Fruit fly (Drosophila melanogaster) whole organism, wandering third instar larva: ENCODE measurements around the gene CG11811.
A peak's percentile ranks its signal among the peaks of the same experiment; 100 is the strongest.

Experiments
- Abd-B ChIP-seq: fragments of >200 bp; optimal IDR thresholded peaks from 2 replicates; lab custom pipeline; 2017; ENCODE audit warnings: missing biosample characterization, missing genetic modification characterization
- CrebA ChIP-seq: fragments of 200-800 bp; sonication (Bioruptor generic); optimal IDR thresholded peaks from 2 replicates; lab custom pipeline; 2016; ENCODE audit warnings: missing biosample characterization, mild to moderate bottlenecking, missing genetic modification characterization, borderline replicate concordance
- Dif ChIP-seq: fragments of 200-275, 200-300 bp; sonication (Bioruptor generic); optimal IDR thresholded peaks from 2 replicates; lab custom pipeline; 2018; ENCODE audit warnings: missing biosample characterization, missing genetic modification characterization; ENCODE audit not compliant: partially characterized antibody
- HLH106 ChIP-seq: fragments of 200-800 bp; optimal IDR thresholded peaks from 3 replicates; lab custom pipeline; 2019; ENCODE audit warnings: missing biosample characterization, mild to moderate bottlenecking, missing genetic modification characterization, moderate library complexity
- Hr83 ChIP-seq: fragments of 200-300 bp; sonication (Bioruptor generic); optimal IDR thresholded peaks from 2 replicates; lab custom pipeline; 2016; ENCODE audit warnings: missing biosample characterization, mild to moderate bottlenecking, missing genetic modification characterization, moderate library complexity; ENCODE audit not compliant: poor library complexity, severe bottlenecking
- Mio ChIP-seq: sonication (Bioruptor generic); optimal IDR thresholded peaks from 2 replicates; lab custom pipeline; 2016; ENCODE audit warnings: missing biosample characterization, missing genetic modification characterization
- OdsH ChIP-seq: fragments of 200-800 bp; sonication (Bioruptor generic); optimal IDR thresholded peaks from 2 replicates; lab custom pipeline; 2016; ENCODE audit warnings: missing biosample characterization, mild to moderate bottlenecking, missing genetic modification characterization
- Rel ChIP-seq, 2 experiments: fragments of 200-800 bp; sonication (Bioruptor generic) in 1 of 2; optimal IDR thresholded peaks; 2 replicates in 1 of 2; 3 replicates in 1 of 2; lab custom pipeline; 2016 to 2019; ENCODE audit warnings: mild to moderate bottlenecking in 2 of 2, missing biosample characterization in 2 of 2, missing genetic modification characterization in 2 of 2, moderate library complexity in 1 of 2
- Sp1 ChIP-seq: fragments of 200-800 bp; sonication (Bioruptor generic); optimal IDR thresholded peaks from 3 replicates; lab custom pipeline; 2019; ENCODE audit warnings: missing biosample characterization, mild to moderate bottlenecking, missing genetic modification characterization, moderate library complexity
- brk ChIP-seq: fragments of 200-800 bp; sonication (Bioruptor generic); optimal IDR thresholded peaks from 2 replicates; lab custom pipeline; 2016; ENCODE audit warnings: missing biosample characterization, mild to moderate bottlenecking, missing genetic modification characterization
- dl ChIP-seq, 2 experiments: fragments of 175-275, 200-275 bp in 1 of 2; fragments of 200-275 bp in 1 of 2; sonication (Bioruptor generic); optimal IDR thresholded peaks; lab custom pipeline; 2018; ENCODE audit warnings: mild to moderate bottlenecking in 2 of 2, missing biosample characterization in 2 of 2, missing genetic modification characterization in 2 of 2, moderate library complexity in 2 of 2; ENCODE audit not compliant: partially characterized antibody in 2 of 2, insufficient read depth in 1 of 2
- dmrt93B ChIP-seq: fragments of 200-800 bp; sonication (Bioruptor generic); optimal IDR thresholded peaks from 2 replicates; lab custom pipeline; 2018; ENCODE audit warnings: missing biosample characterization, mild to moderate bottlenecking, missing genetic modification characterization
- foxo ChIP-seq, 2 experiments: fragments of 200-800 bp; sonication (Bioruptor generic); optimal IDR thresholded peaks; 2 replicates in 1 of 2; 3 replicates in 1 of 2; lab custom pipeline; 2016 to 2017; ENCODE audit warnings: missing biosample characterization in 2 of 2, missing genetic modification characterization in 2 of 2
- h ChIP-seq: fragments of 200-800 bp; sonication (Bioruptor generic); optimal IDR thresholded peaks from 3 replicates; lab custom pipeline; 2016; ENCODE audit warnings: missing biosample characterization, mild to moderate bottlenecking, missing genetic modification characterization
- lola ChIP-seq: fragments of >200 bp; optimal IDR thresholded peaks from 2 replicates; lab custom pipeline; 2017; ENCODE audit warnings: missing biosample characterization, missing genetic modification characterization
- pan ChIP-seq: fragments of >200 bp; optimal IDR thresholded peaks from 2 replicates; lab custom pipeline; 2017
- psq ChIP-seq: fragments of 200-800 bp; sonication (Bioruptor generic); optimal IDR thresholded peaks from 3 replicates; lab custom pipeline; 2017; ENCODE audit warnings: missing biosample characterization, mild to moderate bottlenecking, missing genetic modification characterization, moderate library complexity
- rgr ChIP-seq: fragments of 200-800 bp; sonication (Bioruptor generic); optimal IDR thresholded peaks from 3 replicates; lab custom pipeline; 2016; ENCODE audit warnings: missing biosample characterization, mild to moderate bottlenecking, missing genetic modification characterization
- sage ChIP-seq: fragments of 200-800 bp; sonication (Bioruptor generic); optimal IDR thresholded peaks from 2 replicates; lab custom pipeline; 2016; ENCODE audit warnings: missing biosample characterization, mild to moderate bottlenecking, missing genetic modification characterization
- tai ChIP-seq: sonication (Bioruptor generic); optimal IDR thresholded peaks from 2 replicates; lab custom pipeline; 2016; ENCODE audit warnings: missing biosample characterization, missing genetic modification characterization
- usp ChIP-seq: fragments of >200 bp; optimal IDR thresholded peaks from 2 replicates; lab custom pipeline; 2017; ENCODE audit warnings: missing biosample characterization, missing genetic modification characterization
- woc ChIP-seq: sonication (Bioruptor generic); optimal IDR thresholded peaks from 2 replicates; lab custom pipeline; 2016; ENCODE audit warnings: missing biosample characterization, mild to moderate bottlenecking, missing genetic modification characterization

CG11811 gene

DNA sequence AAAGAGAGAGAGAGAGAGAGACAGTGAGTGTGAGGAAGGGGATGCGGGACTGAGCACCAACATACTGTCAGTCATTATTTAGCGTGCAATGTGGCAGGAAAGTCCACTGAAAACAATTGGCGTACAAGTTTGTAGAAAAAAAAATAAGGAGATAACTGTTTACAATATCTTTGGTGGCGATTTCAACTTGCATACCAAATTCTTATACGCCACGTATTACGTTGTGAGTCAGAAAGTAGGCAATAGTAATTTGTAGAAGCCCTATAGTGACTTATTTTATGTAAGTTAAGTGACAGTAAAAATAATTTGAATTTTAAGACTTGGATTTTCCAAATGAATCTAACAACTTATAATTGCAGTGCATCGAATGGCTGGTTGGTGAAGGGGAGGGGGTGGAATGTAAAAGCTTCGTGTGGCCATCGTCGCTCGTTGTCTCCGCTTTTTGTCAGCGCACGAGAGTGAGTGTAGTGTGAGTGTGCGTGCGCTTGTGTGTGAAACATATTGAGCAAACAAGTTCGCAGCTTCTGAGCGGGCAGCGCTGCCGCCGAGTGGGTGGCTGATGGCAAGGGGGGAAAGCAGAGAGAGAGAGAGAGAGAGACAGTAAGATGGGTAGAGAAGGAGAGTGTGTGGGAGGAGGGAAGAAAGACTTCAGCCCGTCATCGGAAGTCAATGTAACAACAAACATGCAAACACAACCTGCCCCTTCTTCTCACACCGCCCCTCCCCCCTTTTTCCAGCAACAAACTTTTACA, 49.0 kb downstream of the CG11811 start (continued):
- peak; percentile 90 for TF ChIP-seq sage (GFP tag; lab: Kevin White, UChicago)
- TF ChIP-seq CrebA (GFP tag; lab: Kevin White, UChicago): peak; percentile 69
- TF ChIP-seq usp (GFP tag; lab: Kevin White, UChicago): no peak
- peak; percentile 57 for TF ChIP-seq Rel (GFP tag; optimal IDR thresholded peaks at IDR 0.05; lab: Kevin White, UChicago)
- TF ChIP-seq Rel (tag; optimal IDR thresholded peaks at IDR 0.05; lab: Kevin White, UChicago): peak; percentile 27
- peak; percentile 93 for TF ChIP-seq tai (GFP tag; lab: Kevin White, UChicago)
- no peak for TF ChIP-seq Abd-B
- TF ChIP-seq pan (lab: Kevin White, UChicago): no peak

DNA sequence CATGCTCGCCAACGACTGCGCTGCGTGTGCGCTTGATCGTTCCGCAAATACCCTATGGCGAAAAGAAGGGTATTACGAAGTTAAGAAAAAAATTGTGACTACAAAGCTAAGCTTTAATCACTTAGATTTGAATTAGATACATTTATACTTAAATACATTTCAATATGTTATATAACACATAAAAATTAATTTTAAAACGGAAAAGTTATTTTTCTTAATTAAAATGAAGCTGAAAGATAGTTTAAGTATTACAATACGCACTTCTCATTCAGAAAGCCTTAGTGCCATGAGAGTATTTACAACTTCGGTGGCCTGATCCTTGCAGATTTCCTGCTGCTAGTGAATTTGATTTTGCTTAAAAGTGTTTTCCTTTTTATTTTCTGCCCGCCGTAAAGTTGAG, 49.9 kb downstream of the CG11811 start:
- TF ChIP-seq brk (GFP tag; lab: Kevin White, UChicago) (peak; percentile 18), OdsH (GFP tag; lab: Kevin White, UChicago) (peak; percentile 10), psq (peak; percentile 16), dl (GFP tag; optimal IDR thresholded peaks at IDR 0.05; lab: Kevin White, UChicago; ENCODE audit: insufficient read depth in 1 of 2, partially characterized antibody in 2 of 2) (no peak), lola (GFP tag; lab: Kevin White, UChicago) (no peak), CrebA (GFP tag; lab: Kevin White, UChicago) (no peak), sage (GFP tag; lab: Kevin White, UChicago) (no peak), h (GFP tag; lab: Kevin White, UChicago) (peak; percentile 45), dmrt93B (peak; percentile 25), Abd-B (no peak), woc (peak; percentile 34), rgr (GFP tag; lab: Kevin White, UChicago) (peak; percentile 49), HLH106 (tag; lab: Kevin White, UChicago) (peak; percentile 59), Sp1 (GFP tag; lab: Kevin White, UChicago) (peak; percentile 58), foxo (GFP tag; optimal IDR thresholded peaks at IDR 0.05; lab: Kevin White, UChicago) (peak in 1 of 2 experiments; percentile 45)
- TF ChIP-seq, all 38 proteins: peak for 10

DNA sequence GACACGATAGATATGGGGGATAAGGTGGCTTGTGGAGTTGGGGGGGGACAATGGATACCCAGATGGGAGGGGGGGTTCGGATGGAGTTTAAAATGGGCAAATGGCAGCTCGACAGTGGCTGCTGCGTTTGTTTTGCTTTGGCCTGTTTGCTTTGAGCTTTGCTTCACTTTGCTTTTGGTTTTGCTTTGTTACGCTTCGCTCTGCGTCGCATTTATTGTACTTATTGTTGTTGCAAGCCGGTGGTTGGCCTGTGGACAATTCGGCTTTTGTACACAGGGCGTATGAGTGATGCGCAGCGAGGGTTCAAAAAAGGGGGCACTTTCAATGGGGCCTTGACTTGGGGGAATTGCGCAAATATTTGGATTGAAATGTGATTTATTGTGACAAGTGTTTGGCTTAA, 50.3 kb downstream of the CG11811 start:
- TF ChIP-seq Dif (GFP tag; lab: Kevin White, UChicago) (no peak), CrebA (GFP tag; lab: Kevin White, UChicago) (no peak), Mio (GFP tag; lab: Kevin White, UChicago) (no peak), brk (GFP tag; lab: Kevin White, UChicago) (no peak), Rel (GFP tag; optimal IDR thresholded peaks at IDR 0.05; lab: Kevin White, UChicago) (no peak), Rel (tag; optimal IDR thresholded peaks at IDR 0.05; lab: Kevin White, UChicago) (peak; percentile 2), Hr83 (GFP tag; lab: Kevin White, UChicago) (peak; percentile 76), lola (GFP tag; lab: Kevin White, UChicago) (no peak)
